Fruit fly (Drosophila melanogaster): ENCODE results near the gene dpr5.

Gene dpr5

DNA sequence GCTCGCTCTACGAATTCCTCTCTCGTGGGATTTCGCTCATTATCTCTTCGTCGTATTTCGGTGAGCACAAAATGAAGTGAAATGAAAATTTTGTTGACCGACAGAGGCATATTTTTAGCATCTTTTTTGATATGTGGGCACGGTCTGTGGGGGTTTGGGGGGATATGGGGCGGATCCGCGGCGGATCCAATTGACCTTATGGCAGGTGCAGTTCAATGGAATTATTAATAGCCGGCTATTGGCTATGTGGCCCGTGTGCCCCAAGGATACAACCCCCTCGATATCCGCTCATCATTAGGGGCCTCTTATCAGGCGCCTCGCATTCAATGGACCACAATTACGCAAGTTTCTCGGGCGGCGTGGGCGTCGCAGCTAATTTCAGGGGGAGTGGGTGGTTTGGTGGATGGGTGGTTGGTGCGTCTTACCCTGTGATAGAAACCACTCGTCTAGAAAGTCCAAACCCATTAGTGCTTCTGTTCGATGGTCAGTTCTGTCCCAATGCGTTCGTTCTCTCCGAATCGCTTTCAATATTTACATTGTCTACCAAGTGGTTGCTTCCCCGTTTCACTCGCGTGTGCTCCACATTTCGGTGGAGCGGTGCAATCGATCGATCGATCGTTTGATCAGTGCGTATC, 48.5 kb upstream of the dpr5 start, which contains the start of gene sals (continued):
- TF ChIP-seq CG11085 (GFP tag; IDR thresholded peaks at IDR 0.05) = no peak
- TF ChIP-seq so (GFP tag; IDR thresholded peaks at IDR 0.05) = no peak
- TF ChIP-seq dimm (GFP tag; IDR thresholded peaks at IDR 0.05) = no peak
- TF ChIP-seq CG3726 (GFP tag; IDR thresholded peaks at IDR 0.05) = no peak
- TF ChIP-seq br (optimal IDR thresholded peaks at IDR 0.05) = no peak
- no peak for TF ChIP-seq emc (GFP tag; optimal IDR thresholded peaks at IDR 0.05)
- TF ChIP-seq sr (GFP tag; IDR thresholded peaks at IDR 0.05) = peak; percentile 93
- TF ChIP-seq CG6175 (GFP tag; IDR thresholded peaks at IDR 0.05) = no peak
- no peak for TF ChIP-seq CG5180 (GFP tag; optimal IDR thresholded peaks at IDR 0.05)
- peak in 1 of 2 experiments; percentile 74 for TF ChIP-seq Pdp1 (GFP tag; optimal IDR thresholded peaks at IDR 0.05)
- peak; percentile 49 for TF ChIP-seq crol (GFP tag; IDR thresholded peaks at IDR 0.05)
- TF ChIP-seq p53 (GFP tag; optimal IDR thresholded peaks at IDR 0.05) = no peak
- no peak for TF ChIP-seq CG7928 (GFP tag; optimal IDR thresholded peaks at IDR 0.05)
- TF ChIP-seq sd (tag; optimal IDR thresholded peaks at IDR 0.05) = peak; percentile 62
- no peak for TF ChIP-seq Dref (GFP tag; IDR thresholded peaks at IDR 0.05)
- TF ChIP-seq kni (GFP tag; optimal IDR thresholded peaks at IDR 0.05) = no peak
- no peak for TF ChIP-seq CG6254 (GFP tag; optimal IDR thresholded peaks at IDR 0.05)
- TF ChIP-seq CG10543 (GFP tag; optimal IDR thresholded peaks at IDR 0.05) = peak; percentile 31
- TF ChIP-seq nau (GFP tag; optimal IDR thresholded peaks at IDR 0.05) = peak; percentile 24

DNA sequence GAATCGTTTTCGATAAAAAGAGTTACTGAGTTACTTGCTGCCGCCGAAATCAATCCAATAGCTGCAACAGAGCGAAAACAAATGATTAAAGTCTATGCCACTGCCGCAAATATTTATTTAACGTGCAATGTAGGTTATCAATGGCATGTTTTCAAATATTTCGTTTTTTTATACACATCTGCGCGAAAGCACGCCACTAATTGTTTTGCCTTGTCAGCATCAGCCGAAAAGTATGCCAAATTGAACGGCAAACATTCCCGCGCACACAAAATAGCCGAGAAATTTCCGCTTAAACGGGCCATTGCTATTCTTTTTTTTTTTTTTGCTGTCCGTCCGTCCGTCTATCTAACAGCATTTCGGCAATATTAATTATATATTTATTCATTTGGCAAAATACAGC, 47.7 kb upstream of the dpr5 start:
- TF ChIP-seq CG6854 (GFP tag; optimal IDR thresholded peaks at IDR 0.05) (no peak), Dp (GFP tag; optimal IDR thresholded peaks at IDR 0.05) (peak; percentile 28), Myb (GFP tag; optimal IDR thresholded peaks at IDR 0.05) (peak; percentile 7), sug (tag; optimal IDR thresholded peaks at IDR 0.05) (no peak), CG13287 (GFP tag; IDR thresholded peaks at IDR 0.05; ENCODE audit: partially characterized antibody) (no peak), gsb (GFP tag; IDR thresholded peaks at IDR 0.05) (0 out of 2 replicates have a peak, but pooled peaks have one; percentile 16), so (GFP tag; IDR thresholded peaks at IDR 0.05) (no peak), CG7357 (GFP tag; IDR thresholded peaks at IDR 0.05) (no peak), CG8290 (GFP tag; optimal IDR thresholded peaks at IDR 0.05) (no peak), CG8290 (tag; optimal IDR thresholded peaks at IDR 0.05) (peak in 1 of 2 experiments; percentile 3), sens (GFP tag) (peak; percentile 58), sd (tag; optimal IDR thresholded peaks at IDR 0.05) (peak; percentile 62), eve (GFP tag; optimal IDR thresholded peaks at IDR 0.05) (peak in 1 of 2 experiments; percentile 25), HmgZ (tag; optimal IDR thresholded peaks at IDR 0.05) (peak; percentile 6), ac (GFP tag; optimal IDR thresholded peaks at IDR 0.05) (no peak), vvl (GFP tag; IDR thresholded peaks at IDR 0.05) (0 out of 2 replicates have a peak, but pooled peaks have one; percentile 17), CG14441 (GFP tag; IDR thresholded peaks at IDR 0.05) (0 out of 2 replicates have a peak, but pooled peaks have one; percentile 8), cg (GFP tag; optimal IDR thresholded peaks at IDR 0.05) (no peak), E2f2 (GFP tag; IDR thresholded peaks at IDR 0.05) (peak; percentile 37), CG2199 (GFP tag; IDR thresholded peaks at IDR 0.05) (0 out of 3 replicates have a peak, but pooled peaks have one; percentile 56)

DNA sequence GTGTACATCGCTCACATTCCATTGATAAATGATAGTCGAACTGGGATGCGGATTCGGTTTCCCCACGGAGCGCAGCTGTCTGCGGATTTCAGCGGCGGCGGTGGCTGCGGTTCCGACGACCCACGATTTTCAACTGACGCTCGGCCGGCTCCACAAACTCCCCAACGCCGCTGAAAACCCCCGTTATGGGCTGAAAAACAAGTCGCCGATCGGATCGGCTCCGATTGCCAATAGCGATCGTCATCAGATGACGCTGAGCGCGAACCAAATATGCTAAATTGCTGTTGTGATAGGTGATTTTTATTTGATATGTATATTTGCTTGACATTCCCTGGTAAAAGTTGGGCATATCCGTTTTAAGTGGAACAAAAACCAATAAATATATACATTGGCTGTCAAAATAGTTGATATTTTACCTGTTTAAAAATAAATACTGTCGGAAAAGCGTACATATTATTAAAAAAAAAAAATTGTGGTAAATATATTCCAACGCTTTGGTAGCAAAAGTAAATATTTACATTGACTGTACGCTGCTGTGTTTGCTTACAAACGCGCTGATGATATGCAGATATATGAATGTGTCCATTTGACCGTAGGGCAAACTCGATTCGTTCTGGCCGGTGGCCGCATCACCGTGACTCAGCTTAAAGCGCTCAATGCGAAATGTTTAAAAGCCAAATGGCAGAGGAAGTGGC, 45.4 kb upstream of the dpr5 start:
- peak; percentile 20 for TF ChIP-seq Ssrp (tag; optimal IDR thresholded peaks at IDR 0.05)
- peak; percentile 66 for TF ChIP-seq fu2 (GFP tag; optimal IDR thresholded peaks at IDR 0.05)
- peak; percentile 50 for TF ChIP-seq CG18599 (GFP tag; optimal IDR thresholded peaks at IDR 0.05)
- TF ChIP-seq CG11504 (tag; optimal IDR thresholded peaks at IDR 0.05) = peak; percentile 76
- peak; percentile 57 for TF ChIP-seq sd (tag; optimal IDR thresholded peaks at IDR 0.05)
- no peak for TF ChIP-seq Lim3 (GFP tag; IDR thresholded peaks at IDR 0.05)
- TF ChIP-seq Vsx1 (GFP tag; optimal IDR thresholded peaks at IDR 0.05) = peak; percentile 46
- peak; percentile 85 for TF ChIP-seq CG9932 (GFP tag; IDR thresholded peaks at IDR 0.05)
- no peak for TF ChIP-seq pzg (GFP tag; optimal IDR thresholded peaks at IDR 0.05)
- peak; percentile 13 for TF ChIP-seq corto (GFP tag; optimal IDR thresholded peaks at IDR 0.05)
- peak; percentile 33 for TF ChIP-seq Camta (GFP tag; optimal IDR thresholded peaks at IDR 0.05)
- TF ChIP-seq NK7.1 (GFP tag; optimal IDR thresholded peaks at IDR 0.05) = peak; percentile 3
- TF ChIP-seq abd-A (tag; optimal IDR thresholded peaks at IDR 0.05) = no peak
